Worm (Caenorhabditis elegans): ENCODE results near the gene C54C6.5.

- TF ChIP-seq ets-7 (tag; optimal IDR thresholded peaks at IDR 0.05) (no peak), ama-1 (optimal IDR thresholded peaks at IDR 0.05) (no peak), ceh-36 (tag; optimal IDR thresholded peaks at IDR 0.05) (no peak), pes-1 (GFP tag; IDR thresholded peaks at IDR 0.05) (no peak), tra-4 (tag; optimal IDR thresholded peaks at IDR 0.05) (no peak), F13C5.2 (tag; optimal IDR thresholded peaks at IDR 0.05) (no peak)
These were observed 10.2 kb downstream of the C54C6.5 start for ce11 chrIII:3539499-3539898.

Measured in whole organism, early embryonic.